Fruit fly (Drosophila melanogaster): ENCODE results near the gene side-II.

The side-II gene

dm6 chr2L:15009703-15010102, 37.6 kb upstream of the side-II start, which contains the start of the genes THG and Rnmt (continued):
- TF ChIP-seq CG7839 (tag; optimal IDR thresholded peaks at IDR 0.05), result peak; percentile 75
- TF ChIP-seq gsb (GFP tag; IDR thresholded peaks at IDR 0.05), result peak; percentile 68
- TF ChIP-seq ATbp (GFP tag; optimal IDR thresholded peaks at IDR 0.05), result peak; percentile 57
- peak; percentile 67; the same call in 1 of the 2 replicates for TF ChIP-seq klu (GFP tag; IDR thresholded peaks at IDR 0.05)
- TF ChIP-seq CG30020 (tag; optimal IDR thresholded peaks at IDR 0.05), result peak; percentile 60
- TF ChIP-seq BEAF-32 (GFP tag; optimal IDR thresholded peaks at IDR 0.05), result peak; percentile 84
- no peak for TF ChIP-seq bigmax (GFP tag; optimal IDR thresholded peaks at IDR 0.05)
- peak; percentile 80 for TF ChIP-seq cas (GFP tag; IDR thresholded peaks at IDR 0.05)
- TF ChIP-seq CG10565 (GFP tag; optimal IDR thresholded peaks at IDR 0.05), result no peak
- TF ChIP-seq chn (GFP tag; optimal IDR thresholded peaks at IDR 0.05), result peak; percentile 81
- TF ChIP-seq CG33213 (GFP tag; optimal IDR thresholded peaks at IDR 0.05), result peak; percentile 44
- peak; percentile 43 for TF ChIP-seq CG6254 (GFP tag; optimal IDR thresholded peaks at IDR 0.05)
- peak; percentile 80 for TF ChIP-seq Mrtf (GFP tag; IDR thresholded peaks at IDR 0.05)
- TF ChIP-seq CG15601 (tag; optimal IDR thresholded peaks at IDR 0.05), result peak; percentile 82
- peak; percentile 5 for TF ChIP-seq gfzf (GFP tag; optimal IDR thresholded peaks at IDR 0.05)
- TF ChIP-seq CG1602 (GFP tag; optimal IDR thresholded peaks at IDR 0.05), result peak; percentile 87
- peak; percentile 59 for TF ChIP-seq gt (GFP tag; IDR thresholded peaks at IDR 0.05)
- peak; percentile 45 for TF ChIP-seq CG17802 (tag; optimal IDR thresholded peaks at IDR 0.05)
- peak; percentile 47 for TF ChIP-seq Sry-β (GFP tag; optimal IDR thresholded peaks at IDR 0.05)
- TF ChIP-seq hbn (GFP tag; IDR thresholded peaks at IDR 0.05; ENCODE audit: partially characterized antibody), result peak; percentile 83
- peak; percentile 78 for TF ChIP-seq kay (GFP tag; optimal IDR thresholded peaks at IDR 0.05)
- TF ChIP-seq ftz-f1 (GFP tag; optimal IDR thresholded peaks at IDR 0.05), result peak; percentile 26
- TF ChIP-seq maf-S (GFP tag; optimal IDR thresholded peaks at IDR 0.05), result peak; percentile 43
- TF ChIP-seq Nf-YB (GFP tag; optimal IDR thresholded peaks at IDR 0.05), result peak; percentile 60
- peak; percentile 72 for TF ChIP-seq Meics (GFP tag; optimal IDR thresholded peaks at IDR 0.05)
- peak; percentile 86 for TF ChIP-seq ara (GFP tag; IDR thresholded peaks at IDR 0.05)
- no peak for TF ChIP-seq Nf-YA (GFP tag; IDR thresholded peaks at IDR 0.05)
- TF ChIP-seq dm (GFP tag; optimal IDR thresholded peaks at IDR 0.05), result peak; percentile 32
- TF ChIP-seq chm (GFP tag; IDR thresholded peaks at IDR 0.05), result peak; percentile 65; the same call in 1 of the 2 replicates
- peak; percentile 83; the same call in 2 of the 3 replicates for TF ChIP-seq gce (GFP tag; IDR thresholded peaks at IDR 0.05)
- TF ChIP-seq Myb (GFP tag; optimal IDR thresholded peaks at IDR 0.05), result peak; percentile 16
- no peak for TF ChIP-seq Hr39 (optimal IDR thresholded peaks at IDR 0.05)
- TF ChIP-seq CG12942 (GFP tag; optimal IDR thresholded peaks at IDR 0.05), result peak; percentile 78
- peak; percentile 91 for TF ChIP-seq CG32532 (GFP tag; IDR thresholded peaks at IDR 0.05)
- peak; percentile 46 for TF ChIP-seq her (GFP tag; optimal IDR thresholded peaks at IDR 0.05)
- no peak for TF ChIP-seq usp (GFP tag; optimal IDR thresholded peaks at IDR 0.05)
- TF ChIP-seq CG2712 (tag; optimal IDR thresholded peaks at IDR 0.05), result peak; percentile 86
- no peak for TF ChIP-seq Doc2 (GFP tag; IDR thresholded peaks at IDR 0.05)
- peak; percentile 82 for TF ChIP-seq CG4424 (GFP tag; optimal IDR thresholded peaks at IDR 0.05)
- TF ChIP-seq fd96Cb (tag; optimal IDR thresholded peaks at IDR 0.05), result peak; percentile 63
- peak; percentile 78 for TF ChIP-seq ems (GFP tag; optimal IDR thresholded peaks at IDR 0.05)
- peak; percentile 50 for TF ChIP-seq CG4328 (GFP tag; optimal IDR thresholded peaks at IDR 0.05)
- TF ChIP-seq CG16815 (GFP tag; optimal IDR thresholded peaks at IDR 0.05), result peak; percentile 75
- peak; percentile 87 for TF ChIP-seq CG12659 (GFP tag; optimal IDR thresholded peaks at IDR 0.05)
- peak; percentile 68 to 69 for TF ChIP-seq Pdp1 (GFP tag; optimal IDR thresholded peaks at IDR 0.05)
- TF ChIP-seq Gug (GFP tag; IDR thresholded peaks at IDR 0.05), result peak; percentile 85
- TF ChIP-seq CTCF (GFP tag; optimal IDR thresholded peaks at IDR 0.05), result no peak
- TF ChIP-seq slp2 (GFP tag; optimal IDR thresholded peaks at IDR 0.05), result no peak
- TF ChIP-seq ind (GFP tag; optimal IDR thresholded peaks at IDR 0.05), result peak; percentile 81
- no peak for TF ChIP-seq Trl (optimal IDR thresholded peaks at IDR 0.05)
- TF ChIP-seq Trl (GFP tag; optimal IDR thresholded peaks at IDR 0.05), result peak; percentile 69
- peak; percentile 90 for TF ChIP-seq CG9817 (tag; optimal IDR thresholded peaks at IDR 0.05)
- TF ChIP-seq peb (GFP tag; IDR thresholded peaks at IDR 0.05), result peak; percentile 62

Measured in whole organism, embryonic.